Worm (Caenorhabditis elegans) whole organism, young adult: ENCODE data around the gene D1054.8.

ENCODE experiments used
- B0035.1 ChIP-seq: sonication (generic microtip); optimal IDR thresholded peaks from 2 replicates; lab custom pipeline; 2016; ENCODE audit warnings: missing genetic modification characterization, mild to moderate bottlenecking, missing compliant biosample characterization, missing genotype, missing genetic modification reagents
- B0261.1 ChIP-seq: sonication (generic microtip); optimal IDR thresholded peaks from 2 replicates; lab custom pipeline; 2016; ENCODE audit warnings: mild to moderate bottlenecking, missing genetic modification characterization, moderate library complexity, missing compliant biosample characterization
- C06A6.2 ChIP-seq: fragments of 200-800 bp; sonication (Bioruptor generic); conservative IDR thresholded peaks from 2 replicates; pipeline ENCODE4 v1.3.6; 2022; ENCODE audit warnings: missing genetic modification characterization, missing compliant biosample characterization
- D2030.7 ChIP-seq: fragments of 200-800 bp; sonication (Bioruptor generic); IDR thresholded peaks from 2 replicates; pipeline ENCODE4 v1.3.6; 2022; ENCODE audit warnings: missing genetic modification reagents, missing genetic modification characterization, missing compliant biosample characterization
- F10E7.11 ChIP-seq: sonication (generic microtip); optimal IDR thresholded peaks from 2 replicates; lab custom pipeline; 2017; ENCODE audit warnings: mild to moderate bottlenecking, missing genetic modification characterization, moderate library complexity, missing compliant biosample characterization
- F23B12.7 ChIP-seq: sonication (generic microtip); optimal IDR thresholded peaks from 2 replicates; lab custom pipeline; 2017; ENCODE audit warnings: missing genetic modification characterization, mild to moderate bottlenecking, missing compliant biosample characterization, antibody characterized with exemption, moderate library complexity; ENCODE audit not compliant: insufficient read depth
- F33H1.4 ChIP-seq: fragments of 200-800 bp; sonication (Bioruptor generic); IDR thresholded peaks from 2 replicates; pipeline ENCODE4 v1.3.6; 2022; ENCODE audit warnings: missing genetic modification reagents, missing genetic modification characterization, missing compliant biosample characterization
- Y53F4B.3 ChIP-seq: fragments of 200-800 bp; sonication (Bioruptor generic); IDR thresholded peaks from 2 replicates; pipeline ENCODE4 v1.3.6; 2022; ENCODE audit warnings: missing genetic modification reagents, missing genetic modification characterization, missing compliant biosample characterization
- Y95B8A.8 ChIP-seq: fragments of 200-800 bp; sonication (Bioruptor generic); IDR thresholded peaks from 2 replicates; pipeline ENCODE4 v1.3.6; 2022; ENCODE audit warnings: missing genetic modification reagents, missing genetic modification characterization, missing compliant biosample characterization
- aptf-2 ChIP-seq: fragments of 200-800 bp; sonication (Bioruptor generic); conservative IDR thresholded peaks from 2 replicates; pipeline ENCODE4 v1.3.6; 2022; ENCODE audit warnings: missing genetic modification reagents, missing genetic modification characterization, missing compliant biosample characterization
- atf-7 ChIP-seq: sonication (generic microtip); optimal IDR thresholded peaks from 2 replicates; lab custom pipeline; 2017; ENCODE audit warnings: mild to moderate bottlenecking, missing genetic modification characterization, missing compliant biosample characterization
- attf-3 ChIP-seq: fragments of 200-800 bp; sonication (Bioruptor generic); conservative IDR thresholded peaks from 2 replicates; pipeline ENCODE4 v1.3.6; 2022; ENCODE audit warnings: missing genetic modification reagents, missing genetic modification characterization, missing compliant biosample characterization
- attf-5 ChIP-seq: fragments of 200-800 bp; sonication (Bioruptor generic); optimal IDR thresholded peaks from 2 replicates; lab custom pipeline; 2018; ENCODE audit warnings: mild to moderate bottlenecking, missing genetic modification characterization, missing compliant biosample characterization
- attf-6 ChIP-seq: fragments of 200-800 bp; sonication (Bioruptor generic); IDR thresholded peaks from 2 replicates; pipeline ENCODE4 v1.3.6; 2022; ENCODE audit warnings: missing genetic modification reagents, missing genetic modification characterization, missing compliant biosample characterization
- ceh-40 ChIP-seq: fragments of 200-800 bp; sonication (Bioruptor generic); IDR thresholded peaks from 2 replicates; pipeline ENCODE4 v1.3.6; 2022; ENCODE audit warnings: missing genetic modification characterization, missing compliant biosample characterization
- ceh-79 ChIP-seq: sonication (generic microtip); optimal IDR thresholded peaks from 2 replicates; lab custom pipeline; 2017; ENCODE audit warnings: mild to moderate bottlenecking, missing genetic modification characterization, missing compliant biosample characterization
- efl-1 ChIP-seq: fragments of 150-350 bp; optimal IDR thresholded peaks from 2 replicates; lab custom pipeline; 2014; ENCODE audit warnings: missing biosample characterization, missing genetic modification reagents, missing genetic modification characterization
- egl-18 ChIP-seq: fragments of 200-800 bp; sonication (Bioruptor generic); IDR thresholded peaks from 2 replicates; pipeline ENCODE4 v1.3.6; 2022; ENCODE audit warnings: missing genetic modification reagents, missing genetic modification characterization, missing compliant biosample characterization
- gei-17 ChIP-seq: fragments of 200-800 bp; sonication (Bioruptor generic); optimal IDR thresholded peaks from 2 replicates; lab custom pipeline; 2018; ENCODE audit warnings: mild to moderate bottlenecking, missing genetic modification characterization, missing compliant biosample characterization
- hlh-12 ChIP-seq: sonication (generic microtip); optimal IDR thresholded peaks from 2 replicates; lab custom pipeline; 2016; ENCODE audit warnings: missing genetic modification characterization, missing compliant biosample characterization
- hmg-1.2 ChIP-seq: fragments of 200-800 bp; sonication (Bioruptor generic); IDR thresholded peaks from 2 replicates; pipeline ENCODE4 v1.3.6; 2022; ENCODE audit warnings: missing genetic modification reagents, missing genetic modification characterization, missing compliant biosample characterization
- hrde-1 ChIP-seq: sonication (generic microtip); optimal IDR thresholded peaks from 2 replicates; lab custom pipeline; 2016; ENCODE audit warnings: missing genetic modification characterization, mild to moderate bottlenecking, missing compliant biosample characterization, moderate library complexity, missing genotype, missing genetic modification reagents, borderline replicate concordance
- hsf-1 ChIP-seq: fragments of 200-800 bp; sonication (Bioruptor generic); IDR thresholded peaks from 2 replicates; pipeline ENCODE4 v1.3.6; 2022; ENCODE audit warnings: missing genetic modification reagents, missing genetic modification characterization, missing compliant biosample characterization
- lag-1 ChIP-seq: fragments of 200-800 bp; sonication (Bioruptor generic); IDR thresholded peaks from 2 replicates; pipeline ENCODE4 v1.3.6; 2022; ENCODE audit warnings: missing genetic modification reagents, missing genetic modification characterization, missing compliant biosample characterization
- let-526 ChIP-seq: fragments of 200-800 bp; sonication (Bioruptor generic); IDR thresholded peaks from 2 replicates; pipeline ENCODE4 v1.3.6; 2022; ENCODE audit warnings: missing genetic modification reagents, missing genetic modification characterization, missing compliant biosample characterization
- let-607 ChIP-seq, 2 experiments: fragments of 200-800 bp in 1 of 2; sonication (Bioruptor generic) in 1 of 2; sonication (generic microtip) in 1 of 2; optimal IDR thresholded peaks; 2 replicates each; lab custom pipeline; 2016 to 2018; ENCODE audit warnings: mild to moderate bottlenecking in 2 of 2, missing compliant biosample characterization in 2 of 2, missing genetic modification characterization in 2 of 2, moderate library complexity in 2 of 2, missing genotype in 1 of 2
- lin-54 ChIP-seq: fragments of 200-800 bp; sonication (Bioruptor generic); optimal IDR thresholded peaks from 2 replicates; lab custom pipeline; 2018; ENCODE audit warnings: mild to moderate bottlenecking, missing genetic modification characterization, missing compliant biosample characterization
- lsl-1 ChIP-seq: fragments of 200-800 bp; sonication (Bioruptor generic); optimal IDR thresholded peaks from 2 replicates; lab custom pipeline; 2018; ENCODE audit warnings: mild to moderate bottlenecking, missing genetic modification characterization, moderate library complexity, missing compliant biosample characterization
- lsy-27 ChIP-seq: sonication (generic microtip); optimal IDR thresholded peaks from 2 replicates; lab custom pipeline; 2017; ENCODE audit warnings: missing genetic modification characterization, mild to moderate bottlenecking, missing compliant biosample characterization, antibody characterized with exemption, missing genotype, borderline replicate concordance; ENCODE audit not compliant: insufficient read depth
- madf-10 ChIP-seq: sonication (generic microtip); optimal IDR thresholded peaks from 2 replicates; lab custom pipeline; 2016; ENCODE audit warnings: mild to moderate bottlenecking, missing genetic modification characterization, missing compliant biosample characterization
- madf-8 ChIP-seq: fragments of 200-800 bp; sonication (Bioruptor generic); conservative IDR thresholded peaks from 2 replicates; pipeline ENCODE4 v1.3.6; 2022; ENCODE audit warnings: missing genetic modification reagents, missing genetic modification characterization, missing compliant biosample characterization
- mes-4 ChIP-seq: sonication (generic microtip); optimal IDR thresholded peaks from 2 replicates; lab custom pipeline; 2016; ENCODE audit warnings: missing genotype, missing genetic modification characterization, missing compliant biosample characterization
- nfya-2 ChIP-seq: fragments of 200-800 bp; sonication (Bioruptor generic); IDR thresholded peaks from 2 replicates; pipeline ENCODE4 v1.3.6; 2022; ENCODE audit warnings: missing genetic modification reagents, missing genetic modification characterization, missing compliant biosample characterization
- nfyb-1 ChIP-seq: fragments of 200-800 bp; sonication (Bioruptor generic); IDR thresholded peaks from 2 replicates; pipeline ENCODE4 v1.3.6; 2022; ENCODE audit warnings: missing genetic modification reagents, missing genetic modification characterization, missing compliant biosample characterization
- nhr-80 ChIP-seq: sonication (generic microtip); optimal IDR thresholded peaks from 2 replicates; lab custom pipeline; 2016; ENCODE audit warnings: missing genetic modification characterization, missing compliant biosample characterization
- repo-1 ChIP-seq: sonication (generic microtip); optimal IDR thresholded peaks from 2 replicates; lab custom pipeline; 2017; ENCODE audit warnings: mild to moderate bottlenecking, missing genetic modification characterization, missing compliant biosample characterization
- sea-2 ChIP-seq: fragments of 200-800 bp; sonication (Bioruptor generic); IDR thresholded peaks from 2 replicates; pipeline ENCODE4 v1.3.6; 2022; ENCODE audit warnings: missing genetic modification characterization, missing compliant biosample characterization
- sptf-2 ChIP-seq: fragments of 200-800 bp; sonication (Bioruptor generic); optimal IDR thresholded peaks from 2 replicates; lab custom pipeline; 2018; ENCODE audit warnings: mild to moderate bottlenecking, missing genetic modification characterization, missing compliant biosample characterization
- tbx-9 ChIP-seq: sonication (generic microtip); optimal IDR thresholded peaks from 2 replicates; lab custom pipeline; 2016; ENCODE audit warnings: borderline replicate concordance, missing genetic modification characterization, inconsistent platforms, missing compliant biosample characterization
- xnd-1 ChIP-seq: sonication (generic microtip); optimal IDR thresholded peaks from 2 replicates; lab custom pipeline; 2016; ENCODE audit warnings: missing genotype, missing genetic modification reagents, missing genetic modification characterization, missing compliant biosample characterization
- ztf-3 ChIP-seq: fragments of 200-800 bp; sonication (Bioruptor generic); optimal IDR thresholded peaks from 2 replicates; lab custom pipeline; 2018; ENCODE audit warnings: mild to moderate bottlenecking, missing genetic modification characterization, missing compliant biosample characterization
- ztf-6 ChIP-seq: fragments of 200-800 bp; sonication (Bioruptor generic); IDR thresholded peaks from 2 replicates; pipeline ENCODE4 v1.3.6; 2022; ENCODE audit warnings: missing genetic modification reagents, missing genetic modification characterization, missing compliant biosample characterization

Gene D1054.8

ce11 chrV:10745034-10745433, 39.1 kb upstream of the D1054.8 start, which contains the start of gene srj-21:
Gene srj-21 (plus strand): TSS chrV:10745334.
- TF ChIP-seq Y95B8A.8 (no peak), egl-18 (GFP tag; lab: Robert Waterston, UW) (no peak), B0035.1 (tag; lab: Kevin White, UChicago) (no peak), nfyb-1 (GFP tag; lab: Robert Waterston, UW) (no peak), efl-1 (GFP tag; lab: Kevin White, UChicago) (no peak), repo-1 (tag; lab: Kevin White, UChicago) (no peak), attf-5 (GFP tag; lab: Kevin White, UChicago) (no peak)

ce11 chrV:10747263-10747951, 36.7 kb upstream of the D1054.8 start, which contains the start of the genes selt-1.2 and F28H7.2:
Gene selt-1.2 (minus strand): TSS chrV:10747363.
Gene F28H7.2 (plus strand): TSS chrV:10747901.
- TF ChIP-seq hsf-1 (GFP tag; lab: Robert Waterston, UW) (no peak), madf-10 (no peak), ceh-79 (tag; lab: Kevin White, UChicago) (no peak), ztf-6 (GFP tag; lab: Robert Waterston, UW) (no peak), D2030.7 (GFP tag; lab: Robert Waterston, UW) (no peak), aptf-2 (GFP tag; lab: Robert Waterston, UW) (no peak), C06A6.2 (GFP tag; lab: Robert Waterston, UW) (no peak)

ce11 chrV:10750630-10751029, 33.5 kb upstream of the D1054.8 start, which contains the start of gene F28H7.3:
Gene F28H7.3 (minus strand): TSS chrV:10750788.
- TF ChIP-seq hrde-1 (tag; lab: Kevin White, UChicago) (no peak), mes-4 (tag; lab: Kevin White, UChicago) (no peak), let-526 (GFP tag; lab: Robert Waterston, UW) (no peak), nfyb-1 (GFP tag; lab: Robert Waterston, UW) (no peak), nhr-80 (peak; percentile 90)

ce11 chrV:10754050-10754449, 30.1 kb upstream of the D1054.8 start, which contains the start of gene F28H7.7:
Gene F28H7.7 (minus strand): TSS chrV:10754150.
- TF ChIP-seq F33H1.4 (GFP tag; lab: Robert Waterston, UW) = no peak
- TF ChIP-seq Y95B8A.8 = no peak
- TF ChIP-seq lsy-27 = no peak
- no peak for TF ChIP-seq C06A6.2 (GFP tag; lab: Robert Waterston, UW)
- TF ChIP-seq nfya-2 (GFP tag; lab: Robert Waterston, UW) = no peak
- no peak for TF ChIP-seq F23B12.7 (tag; lab: Kevin White, UChicago)
- no peak for TF ChIP-seq ceh-40 (GFP tag; lab: Robert Waterston, UW)
- TF ChIP-seq lin-54 = no peak
- no peak for TF ChIP-seq xnd-1 (tag; lab: Kevin White, UChicago)
- no peak for TF ChIP-seq gei-17 (GFP tag; lab: Kevin White, UChicago)
- no peak for TF ChIP-seq lsl-1 (GFP tag; lab: Kevin White, UChicago)
- TF ChIP-seq sea-2 (GFP tag; lab: Robert Waterston, UW) = no peak

ce11 chrV:10756698-10757097, 27.4 kb upstream of the D1054.8 start, which contains the start of gene irld-6:
Gene irld-6 (minus strand): TSS chrV:10756798.
- no peak for TF ChIP-seq attf-6 (GFP tag; lab: Robert Waterston, UW)
- no peak for TF ChIP-seq let-607 (tag; optimal IDR thresholded peaks at IDR 0.05; lab: Kevin White, UChicago)
- no peak for TF ChIP-seq atf-7 (tag; lab: Kevin White, UChicago)
- TF ChIP-seq sptf-2 (GFP tag; lab: Kevin White, UChicago) = no peak
- TF ChIP-seq attf-3 (GFP tag; lab: Robert Waterston, UW) = no peak
- no peak for TF ChIP-seq Y53F4B.3 (GFP tag; lab: Robert Waterston, UW)
- no peak for TF ChIP-seq ztf-3 (GFP tag; lab: Kevin White, UChicago)
- TF ChIP-seq F10E7.11 (tag; lab: Kevin White, UChicago) = no peak
- TF ChIP-seq hmg-1.2 (GFP tag; lab: Robert Waterston, UW) = no peak
- no peak for TF ChIP-seq B0261.1 (tag; lab: Kevin White, UChicago)
- no peak for TF ChIP-seq hlh-12
- TF ChIP-seq lag-1 (GFP tag; lab: Robert Waterston, UW) = no peak
- no peak for TF ChIP-seq ztf-6 (GFP tag; lab: Robert Waterston, UW)
- no peak for TF ChIP-seq madf-8 (GFP tag; lab: Robert Waterston, UW)
- TF ChIP-seq tbx-9 = no peak
